Worm (Caenorhabditis elegans) whole organism, L4 larva: ENCODE measurements around the gene ets-4.

Experiments used
- D1046.2 ChIP-seq: fragments of 200-800 bp; sonication (Bioruptor generic); IDR thresholded peaks from 2 replicates; pipeline ENCODE4 v1.3.6; 2022; ENCODE audit warnings: missing genetic modification characterization, missing compliant biosample characterization
- F37D6.2 ChIP-seq: sonication (generic microtip); optimal IDR thresholded peaks from 2 replicates; lab custom pipeline; 2016; ENCODE audit warnings: mild to moderate bottlenecking, missing genetic modification characterization, missing compliant biosample characterization
- T20F7.1 ChIP-seq: fragments of 200-800 bp; sonication (Bioruptor generic); optimal IDR thresholded peaks from 2 replicates; lab custom pipeline; 2018; ENCODE audit warnings: mild to moderate bottlenecking, missing genetic modification characterization, missing compliant biosample characterization
- T26A8.4 ChIP-seq: fragments of 200-800 bp; sonication (Bioruptor generic); IDR thresholded peaks from 2 replicates; pipeline ENCODE4 v1.3.6; 2022; ENCODE audit warnings: missing genetic modification characterization, missing compliant biosample characterization
- Y48G9A.11 ChIP-seq: fragments of 200-800 bp; sonication (Bioruptor generic); IDR thresholded peaks from 2 replicates; pipeline ENCODE4 v1.3.6; 2022; ENCODE audit warnings: missing genetic modification reagents, missing genetic modification characterization, missing compliant biosample characterization
- Y75B8A.6 ChIP-seq: fragments of 200-800 bp; sonication (Bioruptor generic); IDR thresholded peaks from 2 replicates; pipeline ENCODE4 v1.3.6; 2022; ENCODE audit warnings: missing genetic modification reagents, missing genetic modification characterization, missing compliant biosample characterization
- ZK546.5 ChIP-seq, 2 experiments: sonication (generic microtip); optimal IDR thresholded peaks; 2 replicates each; lab custom pipeline; 2017; ENCODE audit warnings: missing biosample characterization in 2 of 2, missing genetic modification characterization in 2 of 2
- aha-1 ChIP-seq: fragments of 150-350 bp; peaks from one replicate; lab custom pipeline; 2014; ENCODE audit warnings: missing biosample characterization, missing genetic modification characterization
- arid-1 ChIP-seq: fragments of 200-800 bp; sonication (Bioruptor generic); conservative IDR thresholded peaks from 2 replicates; pipeline ENCODE4 v1.3.6; 2022; ENCODE audit warnings: missing genetic modification reagents, missing genetic modification characterization, missing compliant biosample characterization
- attf-4 ChIP-seq: sonication (generic microtip); optimal IDR thresholded peaks from 3 replicates; lab custom pipeline; 2017; ENCODE audit warnings: missing biosample characterization, missing genetic modification characterization
- ceh-20 ChIP-seq: fragments of 200-800 bp; sonication (Bioruptor generic); IDR thresholded peaks from 2 replicates; pipeline ENCODE4 v1.3.6; 2022; ENCODE audit warnings: missing genetic modification reagents, missing genetic modification characterization, missing compliant biosample characterization
- ceh-44 ChIP-seq: fragments of 200-800 bp; sonication (Bioruptor generic); IDR thresholded peaks from 2 replicates; pipeline ENCODE4 v1.3.6; 2022; ENCODE audit warnings: missing genetic modification reagents, missing genetic modification characterization, missing compliant biosample characterization
- ceh-62 ChIP-seq: sonication (generic microtip); optimal IDR thresholded peaks from 2 replicates; lab custom pipeline; 2017; ENCODE audit warnings: missing biosample characterization, missing genetic modification characterization
- ces-1 ChIP-seq: fragments of 150-350 bp; sonication (generic microtip); optimal IDR thresholded peaks from 4 replicates; lab custom pipeline; 2014; ENCODE audit warnings: missing biosample characterization, missing genetic modification reagents, missing genetic modification characterization
- daf-12 ChIP-seq: fragments of 150-350 bp; optimal IDR thresholded peaks from 2 replicates; lab custom pipeline; 2014; ENCODE audit warnings: missing biosample characterization, missing genetic modification reagents, missing genetic modification characterization
- daf-16 ChIP-seq, 3 experiments: sonication (generic microtip); optimal IDR thresholded peaks; 2 replicates each; lab custom pipeline; 2016 to 2017; ENCODE audit warnings: missing genetic modification characterization in 3 of 3, missing genetic modification reagents in 3 of 3, mild to moderate bottlenecking in 2 of 3, missing compliant biosample characterization in 2 of 3, missing biosample characterization in 1 of 3, moderate library complexity in 1 of 3
- daf-8 ChIP-seq: fragments of 200-800 bp; sonication (Bioruptor generic); IDR thresholded peaks from 2 replicates; pipeline ENCODE4 v1.3.6; 2022; ENCODE audit warnings: missing genetic modification characterization, missing compliant biosample characterization
- dmd-6 ChIP-seq: fragments of 200-800 bp; sonication (Bioruptor generic); IDR thresholded peaks from 2 replicates; pipeline ENCODE4 v1.3.6; 2022; ENCODE audit warnings: missing genetic modification reagents, missing genetic modification characterization, missing compliant biosample characterization
- dmd-9 ChIP-seq: fragments of 200-800 bp; sonication (Bioruptor generic); IDR thresholded peaks from 2 replicates; pipeline ENCODE4 v1.3.6; 2022; ENCODE audit warnings: missing genetic modification reagents, missing genetic modification characterization, missing compliant biosample characterization
- duxl-1 ChIP-seq: sonication (generic microtip); optimal IDR thresholded peaks from 2 replicates; lab custom pipeline; 2016; ENCODE audit warnings: mild to moderate bottlenecking, missing genetic modification characterization, moderate library complexity, missing compliant biosample characterization; ENCODE audit not compliant: poor library complexity
- dve-1 ChIP-seq: sonication (generic microtip); optimal IDR thresholded peaks from 2 replicates; lab custom pipeline; 2017; ENCODE audit warnings: antibody characterized with exemption, mild to moderate bottlenecking, missing genetic modification characterization, missing compliant biosample characterization; ENCODE audit not compliant: insufficient read depth
- fos-1 ChIP-seq: fragments of 150-350 bp; optimal IDR thresholded peaks from 2 replicates; lab custom pipeline; 2014; ENCODE audit warnings: missing biosample characterization, missing genetic modification characterization
- hlh-11 ChIP-seq: fragments of 200-800 bp; sonication (Bioruptor generic); optimal IDR thresholded peaks from 2 replicates; lab custom pipeline; 2018; ENCODE audit warnings: mild to moderate bottlenecking, missing genetic modification characterization, missing compliant biosample characterization
- hlh-30 ChIP-seq: sonication (generic microtip); optimal IDR thresholded peaks from 2 replicates; lab custom pipeline; 2017; ENCODE audit warnings: antibody characterized with exemption, mild to moderate bottlenecking, missing genetic modification characterization, missing compliant biosample characterization; ENCODE audit not compliant: insufficient read depth
- lin-13 ChIP-seq: fragments of 150-350 bp; optimal IDR thresholded peaks from 2 replicates; lab custom pipeline; 2014; ENCODE audit warnings: missing biosample characterization, missing genetic modification reagents, missing genetic modification characterization
- lin-15B ChIP-seq: fragments of 150-350 bp; sonication (generic microtip); optimal IDR thresholded peaks from 3 replicates; lab custom pipeline; 2014; ENCODE audit warnings: missing biosample characterization, missing genetic modification characterization
- mdl-1 ChIP-seq, 2 experiments: fragments of 150-350 bp in 1 of 2; sonication (generic microtip) in 1 of 2; optimal IDR thresholded peaks; 2 replicates each; lab custom pipeline; 2014 to 2017; ENCODE audit warnings: missing biosample characterization in 2 of 2, missing genetic modification characterization in 2 of 2
- nhr-25 ChIP-seq: sonication (generic microtip); optimal IDR thresholded peaks from 2 replicates; lab custom pipeline; 2017; ENCODE audit warnings: missing genetic modification characterization, mild to moderate bottlenecking, missing compliant biosample characterization, antibody characterized with exemption, moderate library complexity, borderline replicate concordance; ENCODE audit not compliant: insufficient read depth
- nhr-28 ChIP-seq: fragments of 150-350 bp; optimal IDR thresholded peaks from 2 replicates; lab custom pipeline; 2014; ENCODE audit warnings: missing biosample characterization, missing genetic modification characterization
- nhr-42 ChIP-seq: fragments of 200-800 bp; sonication (Bioruptor generic); IDR thresholded peaks from 2 replicates; pipeline ENCODE4 v1.3.6; 2022; ENCODE audit warnings: missing genetic modification characterization, missing compliant biosample characterization
- nhr-48 ChIP-seq: sonication (generic microtip); optimal IDR thresholded peaks from 2 replicates; lab custom pipeline; 2016; ENCODE audit warnings: mild to moderate bottlenecking, missing genetic modification characterization, missing compliant biosample characterization
- nhr-77 ChIP-seq: fragments of 150-350 bp; optimal IDR thresholded peaks from 2 replicates; lab custom pipeline; 2014; ENCODE audit warnings: missing biosample characterization, missing genetic modification characterization
- pqm-1 ChIP-seq: sonication (generic microtip); optimal IDR thresholded peaks from 2 replicates; lab custom pipeline; 2017; ENCODE audit warnings: missing biosample characterization, missing genetic modification characterization
- rbr-2 ChIP-seq: sonication (generic microtip); optimal IDR thresholded peaks from 2 replicates; lab custom pipeline; 2016; ENCODE audit warnings: missing genotype, missing genetic modification characterization, missing compliant biosample characterization
- sdz-12 ChIP-seq: fragments of 200-800 bp; sonication (Bioruptor generic); optimal IDR thresholded peaks from 2 replicates; lab custom pipeline; 2018; ENCODE audit warnings: mild to moderate bottlenecking, missing genetic modification characterization, missing compliant biosample characterization
- skn-1 ChIP-seq: fragments of 150-350 bp; optimal IDR thresholded peaks from 2 replicates; lab custom pipeline; 2014; ENCODE audit warnings: missing biosample characterization, missing genetic modification characterization
- spr-1 ChIP-seq: sonication (generic microtip); optimal IDR thresholded peaks from 2 replicates; lab custom pipeline; 2016; ENCODE audit warnings: mild to moderate bottlenecking, missing genetic modification characterization, missing compliant biosample characterization
- unc-62 ChIP-seq, 3 experiments: fragments of 150-350 bp in 1 of 3; sonication (generic microtip); optimal IDR thresholded peaks in 2 of 3; peaks in 1 of 3; 1 replicate in 1 of 3; 2 replicates in 2 of 3; lab custom pipeline; 2014 to 2017; ENCODE audit warnings: missing biosample characterization in 3 of 3, missing genetic modification characterization in 3 of 3, missing genetic modification reagents in 3 of 3, missing genotype in 1 of 3
- zip-2 ChIP-seq: fragments of 150-350 bp; optimal IDR thresholded peaks from 2 replicates; lab custom pipeline; 2014; ENCODE audit warnings: missing biosample characterization, missing genetic modification characterization

ets-4 gene

ce11 chrX:6509813-6510212, 8.9 kb upstream of the ets-4 start (continued):
- TF ChIP-seq sdz-12 (GFP tag; lab: Kevin White, UChicago) (no peak), pqm-1 (no peak), daf-8 (GFP tag; lab: Robert Waterston, UW) (no peak), ceh-62 (tag; lab: Kevin White, UChicago) (no peak), nhr-77 (tag; lab: Kevin White, UChicago) (no peak), dmd-6 (GFP tag; lab: Robert Waterston, UW) (0 out of 2 replicates have a peak, but pooled peaks have one; percentile 7), Y48G9A.11 (GFP tag; lab: Robert Waterston, UW) (no peak), duxl-1 (no peak), lin-13 (no peak), arid-1 (GFP tag; lab: Robert Waterston, UW) (no peak), nhr-42 (no peak), daf-12 (no peak), T26A8.4 (GFP tag; lab: Robert Waterston, UW) (no peak), F37D6.2 (tag; lab: Kevin White, UChicago) (no peak), ceh-20 (GFP tag; lab: Robert Waterston, UW) (no peak)

ce11 chrX:6510627-6511026, 8.1 kb upstream of the ets-4 start, which contains the start of gene ttr-36:
TSS of gene ttr-36 (plus strand) at chrX:6510927.
- TF ChIP-seq dmd-9 (GFP tag; lab: Robert Waterston, UW) (no peak), D1046.2 (GFP tag; lab: Robert Waterston, UW) (no peak), F37D6.2 (tag; lab: Kevin White, UChicago) (no peak), T20F7.1 (GFP tag; lab: Kevin White, UChicago) (no peak), nhr-48 (tag; lab: Kevin White, UChicago) (no peak), mdl-1 (tag; optimal IDR thresholded peaks at IDR 0.05; lab: Kevin White, UChicago) (no peak), ZK546.5 (tag; optimal IDR thresholded peaks at IDR 0.05; lab: Kevin White, UChicago) (no peak), Y75B8A.6 (GFP tag; lab: Robert Waterston, UW) (no peak), lin-15B (tag; lab: Kevin White, UChicago) (no peak), ceh-44 (GFP tag; lab: Robert Waterston, UW) (no peak), dmd-6 (GFP tag; lab: Robert Waterston, UW) (peak; percentile 39; the same call in 1 of the 2 replicates), daf-16 (GFP tag; optimal IDR thresholded peaks at IDR 0.05; lab: Kevin White, UChicago) (no peak), daf-16 (tag; optimal IDR thresholded peaks at IDR 0.05; lab: Kevin White, UChicago) (peak; percentile 68), hlh-30 (no peak), fos-1 (no peak)

- TF ChIP-seq sdz-12 (GFP tag; lab: Kevin White, UChicago) (no peak), T20F7.1 (GFP tag; lab: Kevin White, UChicago) (no peak), skn-1 (tag; lab: Kevin White, UChicago) (no peak), duxl-1 (no peak), F37D6.2 (tag; lab: Kevin White, UChicago) (no peak)
Measured at ce11 chrX:6511985-6512384, 6.7 kb upstream of the ets-4 start, which contains the start of gene ttr-35. TSS of gene ttr-35 (plus strand) at chrX:6512285.

ce11 chrX:6514466-6514865, 4.2 kb upstream of the ets-4 start:
- TF ChIP-seq daf-16 (GFP tag; optimal IDR thresholded peaks at IDR 0.05; lab: Kevin White, UChicago) (peak in 1 of 2 experiments; percentile 6), daf-16 (tag; optimal IDR thresholded peaks at IDR 0.05; lab: Kevin White, UChicago) (peak; percentile 84), dmd-6 (GFP tag; lab: Robert Waterston, UW) (peak; percentile 50), hlh-11 (tag; lab: Kevin White, UChicago) (peak; percentile 43), dve-1 (peak; percentile 74), attf-4 (tag; lab: Kevin White, UChicago) (no peak), ceh-62 (tag; lab: Kevin White, UChicago) (no peak)

- no peak for TF ChIP-seq zip-2 (tag; lab: Kevin White, UChicago)
- no peak for TF ChIP-seq spr-1
- TF ChIP-seq mdl-1 (tag; optimal IDR thresholded peaks at IDR 0.05; lab: Kevin White, UChicago): peak in 1 of 2 experiments; percentile 22
- TF ChIP-seq unc-62 (GFP tag; optimal IDR thresholded peaks at IDR 0.05 in 1 of 2; lab: Kevin White, UChicago): peak in 1 of 2 experiments; percentile 3
- TF ChIP-seq unc-62 (tag; optimal IDR thresholded peaks at IDR 0.05; lab: Kevin White, UChicago): no peak
- peak; percentile 50 for TF ChIP-seq hlh-11 (tag; lab: Kevin White, UChicago)
- peak; percentile 1 for TF ChIP-seq nhr-28
- TF ChIP-seq nhr-25 (tag; lab: Kevin White, UChicago): peak; percentile 10
- TF ChIP-seq ces-1 (GFP tag; lab: Kevin White, UChicago): no peak
- peak; percentile 76 for TF ChIP-seq hlh-30
- no peak for TF ChIP-seq rbr-2
- TF ChIP-seq aha-1: peak; percentile 63
Measured at ce11 chrX:6515267-6515666, 3.4 kb upstream of the ets-4 start.
